Fruit fly (Drosophila melanogaster): ENCODE measurements around the gene CG13312.

The CG13312 gene

dm6 chr3L:8824403-8825029 is 17.5 kb upstream of the CG13312 start:
- TF ChIP-seq Mnt (GFP tag; optimal IDR thresholded peaks at IDR 0.05) (no peak), Clk (GFP tag; optimal IDR thresholded peaks at IDR 0.05) (no peak), Crg-1 (GFP tag; optimal IDR thresholded peaks at IDR 0.05) (no peak), tj (GFP tag; optimal IDR thresholded peaks at IDR 0.05) (no peak), bab1 (GFP tag; optimal IDR thresholded peaks at IDR 0.05) (no peak), CG1620 (GFP tag; optimal IDR thresholded peaks at IDR 0.05) (no peak), Hr96 (GFP tag; optimal IDR thresholded peaks at IDR 0.05) (no peak), CG14711 (tag; optimal IDR thresholded peaks at IDR 0.05) (no peak), pad (GFP tag; optimal IDR thresholded peaks at IDR 0.05) (no peak), cnc (optimal IDR thresholded peaks at IDR 0.05) (no peak), CG12768 (GFP tag; optimal IDR thresholded peaks at IDR 0.05) (no peak), toe (GFP tag; optimal IDR thresholded peaks at IDR 0.05) (no peak), CG7045 (GFP tag; optimal IDR thresholded peaks at IDR 0.05) (no peak), CG11617 (GFP tag; optimal IDR thresholded peaks at IDR 0.05) (no peak), CG7101 (tag; optimal IDR thresholded peaks at IDR 0.05) (no peak), cic (GFP tag; optimal IDR thresholded peaks at IDR 0.05) (no peak), CG5204 (GFP tag; optimal IDR thresholded peaks at IDR 0.05) (no peak), ovo (GFP tag; optimal IDR thresholded peaks at IDR 0.05) (no peak), CG33017 (tag; optimal IDR thresholded peaks at IDR 0.05) (no peak)

dm6 chr3L:8823730-8824374 is 16.8 kb upstream of the CG13312 start:
- TF ChIP-seq CG5204 (GFP tag; optimal IDR thresholded peaks at IDR 0.05), result no peak
- no peak for TF ChIP-seq CG12768 (GFP tag; optimal IDR thresholded peaks at IDR 0.05)
- peak; percentile 28 for TF ChIP-seq CG7045 (GFP tag; optimal IDR thresholded peaks at IDR 0.05)

dm6 chr3L:8822881-8823435 is 15.9 kb upstream of the CG13312 start:
- TF ChIP-seq CG7045 (GFP tag; optimal IDR thresholded peaks at IDR 0.05), result no peak
- no peak for TF ChIP-seq cic (GFP tag; optimal IDR thresholded peaks at IDR 0.05)
- no peak for TF ChIP-seq Clk (GFP tag; optimal IDR thresholded peaks at IDR 0.05)
- no peak for TF ChIP-seq Crg-1 (GFP tag; optimal IDR thresholded peaks at IDR 0.05)
- TF ChIP-seq CG1620 (GFP tag; optimal IDR thresholded peaks at IDR 0.05), result no peak
- TF ChIP-seq pad (GFP tag; optimal IDR thresholded peaks at IDR 0.05), result no peak
- no peak for TF ChIP-seq CG14711 (tag; optimal IDR thresholded peaks at IDR 0.05)
- no peak for TF ChIP-seq kay (GFP tag; ENCODE audit: borderline replicate concordance)
- TF ChIP-seq bab1 (GFP tag; optimal IDR thresholded peaks at IDR 0.05), result no peak
- no peak for TF ChIP-seq CG7101 (tag; optimal IDR thresholded peaks at IDR 0.05)
- no peak for TF ChIP-seq CG12768 (GFP tag; optimal IDR thresholded peaks at IDR 0.05)
- no peak for TF ChIP-seq Mnt (GFP tag; optimal IDR thresholded peaks at IDR 0.05)
- no peak for TF ChIP-seq ovo (GFP tag; optimal IDR thresholded peaks at IDR 0.05)
- no peak for TF ChIP-seq Hr96 (GFP tag; optimal IDR thresholded peaks at IDR 0.05)
- no peak for TF ChIP-seq toe (GFP tag; optimal IDR thresholded peaks at IDR 0.05)
- no peak for TF ChIP-seq CG33017 (tag; optimal IDR thresholded peaks at IDR 0.05)
- no peak for TF ChIP-seq CG11617 (GFP tag; optimal IDR thresholded peaks at IDR 0.05)
- TF ChIP-seq cnc (optimal IDR thresholded peaks at IDR 0.05), result no peak
- TF ChIP-seq CG5204 (GFP tag; optimal IDR thresholded peaks at IDR 0.05), result no peak
- no peak for TF ChIP-seq tj (GFP tag; optimal IDR thresholded peaks at IDR 0.05)

- TF ChIP-seq kay (GFP tag; ENCODE audit: borderline replicate concordance), result no peak
- no peak for TF ChIP-seq Mnt (GFP tag; optimal IDR thresholded peaks at IDR 0.05)
- TF ChIP-seq CG7101 (tag; optimal IDR thresholded peaks at IDR 0.05), result no peak
- TF ChIP-seq Clk (GFP tag; optimal IDR thresholded peaks at IDR 0.05), result no peak
- TF ChIP-seq cnc (optimal IDR thresholded peaks at IDR 0.05), result no peak
- TF ChIP-seq CG14711 (tag; optimal IDR thresholded peaks at IDR 0.05), result no peak
- TF ChIP-seq CG1620 (GFP tag; optimal IDR thresholded peaks at IDR 0.05), result no peak
- no peak for TF ChIP-seq CG11617 (GFP tag; optimal IDR thresholded peaks at IDR 0.05)
- TF ChIP-seq cic (GFP tag; optimal IDR thresholded peaks at IDR 0.05), result no peak
- TF ChIP-seq bab1 (GFP tag; optimal IDR thresholded peaks at IDR 0.05), result no peak
Measured at dm6 chr3L:8821708-8822660, 15.0 kb upstream of the CG13312 start.

dm6 chr3L:8819441-8819840 is 12.4 kb upstream of the CG13312 start:
- TF ChIP-seq CG33017 (tag; optimal IDR thresholded peaks at IDR 0.05) (no peak), Clk (GFP tag; optimal IDR thresholded peaks at IDR 0.05) (no peak), CG5204 (GFP tag; optimal IDR thresholded peaks at IDR 0.05) (no peak), CG11617 (GFP tag; optimal IDR thresholded peaks at IDR 0.05) (no peak), tj (GFP tag; optimal IDR thresholded peaks at IDR 0.05) (no peak), Crg-1 (GFP tag; optimal IDR thresholded peaks at IDR 0.05) (no peak), pad (GFP tag; optimal IDR thresholded peaks at IDR 0.05) (no peak), cnc (optimal IDR thresholded peaks at IDR 0.05) (no peak), CG7101 (tag; optimal IDR thresholded peaks at IDR 0.05) (no peak), CG12768 (GFP tag; optimal IDR thresholded peaks at IDR 0.05) (no peak), CG14711 (tag; optimal IDR thresholded peaks at IDR 0.05) (no peak), ovo (GFP tag; optimal IDR thresholded peaks at IDR 0.05) (no peak), Hr96 (GFP tag; optimal IDR thresholded peaks at IDR 0.05) (no peak), toe (GFP tag; optimal IDR thresholded peaks at IDR 0.05) (no peak), CG1620 (GFP tag; optimal IDR thresholded peaks at IDR 0.05) (no peak), Mnt (GFP tag; optimal IDR thresholded peaks at IDR 0.05) (no peak), cic (GFP tag; optimal IDR thresholded peaks at IDR 0.05) (no peak), kay (GFP tag; ENCODE audit: borderline replicate concordance) (no peak), CG7045 (GFP tag; optimal IDR thresholded peaks at IDR 0.05) (no peak), bab1 (GFP tag; optimal IDR thresholded peaks at IDR 0.05) (no peak)

All from whole organism, adult.